Worm (Caenorhabditis elegans) whole organism, L4 larva: ENCODE measurements around the gene Y116A8C.38.

Source experiments
- F10B5.3 ChIP-seq: sonication (generic microtip); optimal IDR thresholded peaks from 2 replicates; lab custom pipeline; 2016; ENCODE audit warnings: mild to moderate bottlenecking, missing genetic modification characterization, missing compliant biosample characterization
- T26A8.4 ChIP-seq: fragments of 200-800 bp; sonication (Bioruptor generic); IDR thresholded peaks from 2 replicates; pipeline ENCODE4 v1.3.6; 2022; ENCODE audit warnings: missing genetic modification characterization, missing compliant biosample characterization
- lin-13 ChIP-seq: fragments of 150-350 bp; optimal IDR thresholded peaks from 2 replicates; lab custom pipeline; 2014; ENCODE audit warnings: missing biosample characterization, missing genetic modification reagents, missing genetic modification characterization
- mdl-1 ChIP-seq, 2 experiments: fragments of 150-350 bp in 1 of 2; sonication (generic microtip) in 1 of 2; optimal IDR thresholded peaks; 2 replicates each; lab custom pipeline; 2014 to 2017; ENCODE audit warnings: missing biosample characterization in 2 of 2, missing genetic modification characterization in 2 of 2
- nhr-10 ChIP-seq: fragments of 150-350 bp; optimal IDR thresholded peaks from 2 replicates; lab custom pipeline; 2014; ENCODE audit warnings: missing biosample characterization, missing genetic modification characterization
- unc-130 ChIP-seq: sonication (generic microtip); optimal IDR thresholded peaks from 2 replicates; lab custom pipeline; 2016; ENCODE audit warnings: missing genetic modification reagents, missing genetic modification characterization, missing compliant biosample characterization
- unc-39 ChIP-seq: sonication (generic microtip); optimal IDR thresholded peaks from 2 replicates; lab custom pipeline; 2017; ENCODE audit warnings: missing biosample characterization, missing genetic modification characterization

DNA sequence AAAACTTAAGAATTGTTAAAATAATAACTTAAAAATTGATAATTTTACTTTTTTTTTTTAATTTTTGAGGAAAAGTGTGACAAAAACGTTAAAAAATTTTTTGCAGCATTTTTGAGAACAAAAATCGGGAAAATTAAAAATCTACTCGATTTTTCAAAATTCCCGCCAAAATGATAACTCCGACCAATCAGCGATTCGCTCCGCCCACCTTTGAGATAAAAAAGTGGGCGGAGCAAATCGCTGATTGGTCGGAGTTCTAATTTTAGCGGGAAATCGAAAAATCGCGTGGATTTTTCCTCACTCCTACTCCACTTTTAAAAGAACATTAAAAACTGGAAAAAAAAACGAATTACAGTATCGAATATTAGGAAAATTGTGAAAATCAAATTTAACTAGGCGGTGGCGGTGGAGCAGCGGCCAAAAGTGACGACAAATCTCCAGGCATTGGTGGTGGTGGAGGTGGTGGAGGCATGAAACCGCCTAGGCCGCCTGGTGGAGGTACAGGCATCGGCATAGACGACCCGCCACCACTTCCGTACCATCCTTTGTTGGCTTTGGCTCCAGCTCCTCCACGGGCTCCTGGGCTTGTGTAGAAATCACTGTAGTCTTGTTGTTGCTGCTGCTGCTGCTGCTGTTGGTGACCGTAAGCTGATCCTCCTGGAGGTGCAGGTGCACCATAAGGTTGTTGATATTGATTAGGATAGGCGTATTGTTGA is 27.0 kb upstream of the Y116A8C.38 start:
- TF ChIP-seq T26A8.4 (GFP tag; lab: Robert Waterston, UW) (no peak), unc-130 (GFP tag; lab: Kevin White, UChicago) (no peak), unc-39 (tag; lab: Kevin White, UChicago) (no peak), lin-13 (GFP tag; lab: Kevin White, UChicago) (no peak), mdl-1 (tag; optimal IDR thresholded peaks at IDR 0.05; lab: Kevin White, UChicago) (no peak), F10B5.3 (tag; lab: Kevin White, UChicago) (no peak), nhr-10 (tag; lab: Kevin White, UChicago) (no peak)
